Worm (Caenorhabditis elegans) whole organism, early embryonic: ENCODE results near the gene C31B8.1.

Source experiments
- B0310.2 ChIP-seq: sonication (generic microtip); optimal IDR thresholded peaks from 2 replicates; lab custom pipeline; 2016; ENCODE audit warnings: mild to moderate bottlenecking, missing genetic modification characterization, missing compliant biosample characterization
- F13C5.2 ChIP-seq: sonication (generic microtip); optimal IDR thresholded peaks from 2 replicates; lab custom pipeline; 2017; ENCODE audit warnings: mild to moderate bottlenecking, missing genetic modification characterization, inconsistent platforms, missing compliant biosample characterization
- aly-1 ChIP-seq: sonication (generic microtip); optimal IDR thresholded peaks from 2 replicates; lab custom pipeline; 2016; ENCODE audit warnings: missing genetic modification characterization, missing compliant biosample characterization
- ama-1 ChIP-seq: fragments of 150-350 bp; optimal IDR thresholded peaks from 2 replicates; lab custom pipeline; 2014
- ceh-13 ChIP-seq: fragments of 200-800 bp; sonication (Bioruptor generic); optimal IDR thresholded peaks from 2 replicates; lab custom pipeline; 2018; ENCODE audit warnings: mild to moderate bottlenecking, missing genetic modification characterization, missing compliant biosample characterization
- ceh-36 ChIP-seq: sonication (generic microtip); optimal IDR thresholded peaks from 2 replicates; lab custom pipeline; 2016; ENCODE audit warnings: missing genetic modification characterization, inconsistent platforms, missing compliant biosample characterization
- ets-7 ChIP-seq: sonication (generic microtip); optimal IDR thresholded peaks from 2 replicates; lab custom pipeline; 2016; ENCODE audit warnings: missing genotype, missing genetic modification characterization, missing compliant biosample characterization
- flt-1 ChIP-seq: fragments of 200-800 bp; sonication (Bioruptor generic); IDR thresholded peaks from 2 replicates; pipeline ENCODE4 v1.3.6; 2022; ENCODE audit warnings: missing genetic modification characterization, missing compliant biosample characterization
- hmbx-1 ChIP-seq: sonication (generic microtip); optimal IDR thresholded peaks from 2 replicates; lab custom pipeline; 2016; ENCODE audit warnings: mild to moderate bottlenecking, missing genetic modification characterization, missing compliant biosample characterization
- hmg-4 ChIP-seq: fragments of 200-800 bp; sonication (Bioruptor generic); optimal IDR thresholded peaks from 2 replicates; lab custom pipeline; 2018; ENCODE audit warnings: mild to moderate bottlenecking, missing genetic modification characterization, missing compliant biosample characterization
- hnd-1 ChIP-seq: sonication (generic microtip); optimal IDR thresholded peaks from 2 replicates; lab custom pipeline; 2016; ENCODE audit warnings: missing genetic modification characterization, missing compliant biosample characterization
- pes-1 ChIP-seq: fragments of 200-800 bp; sonication (Bioruptor generic); IDR thresholded peaks from 2 replicates; pipeline ENCODE4 v1.3.6; 2022; ENCODE audit warnings: missing genetic modification reagents, missing genetic modification characterization, missing compliant biosample characterization
- scrt-1 ChIP-seq: fragments of 200-800 bp; sonication (Bioruptor generic); IDR thresholded peaks from 2 replicates; pipeline ENCODE4 v1.3.6; 2022; ENCODE audit warnings: missing genetic modification characterization, missing compliant biosample characterization
- sea-1 ChIP-seq: fragments of 200-800 bp; sonication (Bioruptor generic); conservative IDR thresholded peaks from 2 replicates; pipeline ENCODE4 v1.3.6; 2022; ENCODE audit warnings: missing genetic modification characterization, missing compliant biosample characterization
- tbx-11 ChIP-seq: fragments of 200-800 bp; sonication (Bioruptor generic); IDR thresholded peaks from 2 replicates; pipeline ENCODE4 v1.3.6; 2022; ENCODE audit warnings: missing genetic modification characterization, missing compliant biosample characterization
- tbx-37 ChIP-seq: fragments of 200-800 bp; sonication (Bioruptor generic); conservative IDR thresholded peaks from 2 replicates; pipeline ENCODE4 v1.3.6; 2022; ENCODE audit warnings: missing genetic modification reagents, missing genetic modification characterization, missing compliant biosample characterization
- tra-4 ChIP-seq: sonication (generic microtip); optimal IDR thresholded peaks from 2 replicates; lab custom pipeline; 2017; ENCODE audit warnings: missing genetic modification characterization, missing compliant biosample characterization

The C31B8.1 gene

DNA sequence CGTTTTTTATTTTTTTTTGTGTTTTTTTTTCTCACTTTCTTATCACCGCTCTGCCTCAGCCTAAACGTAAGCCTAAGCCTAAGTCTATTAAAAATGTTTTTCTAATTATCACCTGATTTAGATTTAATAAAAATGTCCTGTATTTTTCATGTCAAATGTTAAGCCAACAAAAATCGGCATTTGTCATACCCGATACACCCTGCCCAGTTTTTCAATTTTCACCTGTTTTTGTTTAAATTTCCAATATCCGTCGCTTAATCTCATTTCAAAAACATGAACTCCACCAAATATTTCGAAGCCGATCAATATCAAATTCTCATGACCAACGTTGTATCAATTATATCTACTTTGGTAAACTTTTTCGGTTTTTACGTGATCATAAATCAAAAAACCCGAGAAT lies at the start of gene C31B8.1:
Gene C31B8.1, plus strand, starts transcription at position 301 of the 400 bp plus-strand sequence.
- TF ChIP-seq ceh-36 (tag; lab: Kevin White, UChicago), result no peak
- TF ChIP-seq F13C5.2 (tag; lab: Kevin White, UChicago), result no peak
- no peak for TF ChIP-seq tbx-11 (GFP tag; lab: Robert Waterston, UW)
- no peak for TF ChIP-seq hnd-1 (tag; lab: Kevin White, UChicago)
- no peak for TF ChIP-seq ceh-13 (GFP tag; lab: Kevin White, UChicago)
- no peak for TF ChIP-seq sea-1
- no peak for TF ChIP-seq aly-1 (tag; lab: Kevin White, UChicago)
- TF ChIP-seq scrt-1 (GFP tag; lab: Robert Waterston, UW), result no peak
- TF ChIP-seq hmbx-1 (tag; lab: Kevin White, UChicago), result no peak
- TF ChIP-seq tra-4 (tag; lab: Kevin White, UChicago), result no peak
- no peak for TF ChIP-seq tbx-37 (GFP tag; lab: Robert Waterston, UW)
- no peak for TF ChIP-seq B0310.2 (tag; lab: Kevin White, UChicago)

DNA sequence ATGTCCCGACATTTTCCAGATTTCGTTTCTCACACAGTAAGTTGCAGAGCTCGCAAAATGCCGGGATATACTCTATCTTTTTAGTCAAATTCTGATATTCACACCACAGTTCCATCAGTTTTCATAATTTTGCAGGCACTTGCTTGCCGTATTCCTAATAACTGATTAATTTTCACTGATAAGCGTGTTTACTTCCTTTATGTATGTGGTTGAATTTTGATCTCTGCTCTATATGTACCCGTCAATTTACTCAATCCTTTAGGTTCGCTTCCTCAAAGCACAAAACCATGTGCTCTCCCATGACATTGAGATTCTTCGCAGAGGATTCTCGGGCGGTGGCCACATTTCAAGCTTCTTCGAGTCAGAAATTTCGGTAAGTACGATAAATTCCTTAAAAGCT lies 49.8 kb upstream of the C31B8.1 start:
- TF ChIP-seq tbx-11 (GFP tag; lab: Robert Waterston, UW) (no peak), ceh-36 (tag; lab: Kevin White, UChicago) (no peak), scrt-1 (GFP tag; lab: Robert Waterston, UW) (no peak), tbx-37 (GFP tag; lab: Robert Waterston, UW) (no peak), flt-1 (GFP tag; lab: Robert Waterston, UW) (no peak), F13C5.2 (tag; lab: Kevin White, UChicago) (no peak), hmg-4 (GFP tag; lab: Kevin White, UChicago) (no peak), ets-7 (tag; lab: Kevin White, UChicago) (no peak), tra-4 (tag; lab: Kevin White, UChicago) (no peak), aly-1 (tag; lab: Kevin White, UChicago) (no peak), hnd-1 (tag; lab: Kevin White, UChicago) (no peak), ceh-13 (GFP tag; lab: Kevin White, UChicago) (no peak), ama-1 (lab: Kevin White, UChicago) (no peak), hmbx-1 (tag; lab: Kevin White, UChicago) (no peak), sea-1 (no peak), B0310.2 (tag; lab: Kevin White, UChicago) (no peak), pes-1 (no peak)

DNA sequence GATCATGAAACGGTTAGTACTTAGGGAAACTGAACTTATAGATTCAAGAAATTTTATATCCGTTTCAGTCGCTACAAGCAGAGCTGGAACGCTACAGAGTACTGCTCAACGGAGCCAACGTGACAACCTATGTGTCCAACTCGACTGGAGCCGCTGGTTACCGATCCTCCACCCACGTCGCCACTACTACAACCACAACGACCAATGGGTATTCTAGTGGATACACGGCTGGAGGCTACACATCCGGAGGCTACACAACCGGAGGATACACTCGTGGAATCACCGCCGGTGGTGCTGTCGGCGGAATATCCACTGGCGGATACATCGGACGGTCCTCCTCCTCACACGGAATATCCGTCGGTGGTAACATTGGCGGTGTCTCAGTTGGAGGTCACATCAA lies 48.3 kb upstream of the C31B8.1 start:
- TF ChIP-seq scrt-1 (GFP tag; lab: Robert Waterston, UW) (no peak), pes-1 (no peak), ets-7 (tag; lab: Kevin White, UChicago) (no peak), hmbx-1 (tag; lab: Kevin White, UChicago) (no peak), tbx-11 (GFP tag; lab: Robert Waterston, UW) (no peak), B0310.2 (tag; lab: Kevin White, UChicago) (no peak), hnd-1 (tag; lab: Kevin White, UChicago) (no peak), aly-1 (tag; lab: Kevin White, UChicago) (no peak), tra-4 (tag; lab: Kevin White, UChicago) (no peak), tbx-37 (GFP tag; lab: Robert Waterston, UW) (no peak), F13C5.2 (tag; lab: Kevin White, UChicago) (no peak), ceh-36 (tag; lab: Kevin White, UChicago) (no peak)

DNA sequence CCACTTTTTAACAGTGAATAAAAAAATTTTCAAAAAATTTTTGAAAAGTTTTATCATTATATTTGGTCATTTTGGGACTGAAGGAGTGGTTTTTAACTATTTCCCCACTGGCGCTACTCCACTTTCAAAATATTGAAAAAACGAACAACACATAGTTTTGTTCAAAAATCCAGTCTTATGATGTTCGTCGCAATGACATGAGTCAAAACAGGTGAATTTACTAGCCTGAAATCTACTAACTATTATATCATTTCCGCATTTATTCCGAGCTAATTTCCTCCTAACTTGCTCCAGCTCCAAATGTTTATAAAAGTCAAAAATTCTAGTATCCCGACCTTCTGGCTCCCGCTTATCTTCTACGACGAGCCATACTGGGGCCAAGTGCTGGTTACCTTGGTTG lies 46.9 kb upstream of the C31B8.1 start, which contains the start of gene sre-24:
Gene sre-24, plus strand, starts transcription at position 301 of the 400 bp plus-strand sequence.
- no peak for TF ChIP-seq hmg-4 (GFP tag; lab: Kevin White, UChicago)
- TF ChIP-seq tbx-11 (GFP tag; lab: Robert Waterston, UW), result no peak
- no peak for TF ChIP-seq scrt-1 (GFP tag; lab: Robert Waterston, UW)
- no peak for TF ChIP-seq ets-7 (tag; lab: Kevin White, UChicago)
- no peak for TF ChIP-seq hmbx-1 (tag; lab: Kevin White, UChicago)
- no peak for TF ChIP-seq aly-1 (tag; lab: Kevin White, UChicago)
- no peak for TF ChIP-seq hnd-1 (tag; lab: Kevin White, UChicago)
- TF ChIP-seq pes-1, result no peak
- no peak for TF ChIP-seq tra-4 (tag; lab: Kevin White, UChicago)
- no peak for TF ChIP-seq sea-1
- no peak for TF ChIP-seq F13C5.2 (tag; lab: Kevin White, UChicago)
- no peak for TF ChIP-seq ceh-13 (GFP tag; lab: Kevin White, UChicago)
- no peak for TF ChIP-seq tbx-37 (GFP tag; lab: Robert Waterston, UW)

DNA sequence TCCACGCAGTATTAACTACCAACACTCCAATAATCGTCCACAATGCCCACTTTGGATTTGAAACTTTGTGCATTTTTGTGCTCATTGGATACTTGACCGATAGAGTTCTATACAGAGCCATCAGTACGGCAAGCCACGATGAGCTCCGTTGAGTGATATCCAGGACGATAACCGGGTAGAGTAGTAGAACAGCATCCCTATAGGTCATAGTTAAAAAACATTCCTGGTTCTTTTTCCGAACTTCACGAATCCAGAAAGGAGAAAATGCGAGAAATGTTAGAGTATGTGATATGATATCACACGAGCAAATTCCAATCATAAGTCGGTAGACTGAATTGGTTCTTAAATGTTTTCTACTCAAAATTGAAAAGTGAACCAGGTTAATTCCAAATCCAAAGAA lies 43.1 kb upstream of the C31B8.1 start:
- TF ChIP-seq scrt-1 (GFP tag; lab: Robert Waterston, UW) (no peak), ceh-13 (GFP tag; lab: Kevin White, UChicago) (no peak), ets-7 (tag; lab: Kevin White, UChicago) (no peak), hnd-1 (tag; lab: Kevin White, UChicago) (no peak), tra-4 (tag; lab: Kevin White, UChicago) (no peak), hmg-4 (GFP tag; lab: Kevin White, UChicago) (no peak), hmbx-1 (tag; lab: Kevin White, UChicago) (no peak), tbx-11 (GFP tag; lab: Robert Waterston, UW) (no peak), sea-1 (no peak), ama-1 (lab: Kevin White, UChicago) (no peak), flt-1 (GFP tag; lab: Robert Waterston, UW) (no peak), pes-1 (no peak), tbx-37 (GFP tag; lab: Robert Waterston, UW) (no peak), aly-1 (tag; lab: Kevin White, UChicago) (no peak)

DNA sequence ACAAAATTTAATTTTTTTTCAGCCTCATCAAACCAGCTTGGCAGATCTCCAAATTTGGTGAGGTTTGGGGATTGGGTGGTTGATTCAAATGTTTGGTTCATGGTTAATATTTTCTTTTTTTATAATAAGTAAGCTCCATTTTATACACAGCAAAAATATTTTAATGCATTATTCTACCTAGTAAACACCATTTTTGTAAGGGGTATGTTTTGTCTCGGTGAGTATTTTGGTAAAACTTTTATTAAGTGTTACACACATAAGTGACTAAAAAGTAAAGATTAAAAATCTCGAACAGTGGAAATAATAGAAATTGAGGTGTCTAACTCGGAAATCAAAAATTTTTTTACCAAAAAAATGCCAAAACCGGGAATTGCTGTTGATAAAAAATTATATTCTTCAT lies 42.7 kb upstream of the C31B8.1 start, which contains the start of gene srw-4:
Gene srw-4, minus strand, starts transcription at position 101 of the 400 bp plus-strand sequence.
- no peak for TF ChIP-seq ets-7 (tag; lab: Kevin White, UChicago)
- TF ChIP-seq scrt-1 (GFP tag; lab: Robert Waterston, UW), result no peak
- TF ChIP-seq tbx-11 (GFP tag; lab: Robert Waterston, UW), result no peak
- no peak for TF ChIP-seq F13C5.2 (tag; lab: Kevin White, UChicago)
- no peak for TF ChIP-seq ceh-36 (tag; lab: Kevin White, UChicago)
- no peak for TF ChIP-seq B0310.2 (tag; lab: Kevin White, UChicago)
